Worm (Caenorhabditis elegans) whole organism, L4/young adult: Measurements from ENCODE around the gene gab-1.

Experiments used
- W03F9.2 ChIP-seq: fragments of 150-350 bp; optimal IDR thresholded peaks from 2 replicates; lab custom pipeline; 2014; ENCODE audit warnings: missing biosample characterization, missing genetic modification characterization
- him-1 ChIP-seq: sonication (generic microtip); optimal IDR thresholded peaks from 2 replicates; lab custom pipeline; 2016; ENCODE audit warnings: missing genotype, missing genetic modification reagents, missing genetic modification characterization, missing compliant biosample characterization

- TF ChIP-seq W03F9.2 (no peak), him-1 (no peak)
Observed at ce11 chrIII:12800529-12800928, 21.0 kb upstream of the gab-1 start.
